Worm (Caenorhabditis elegans) whole organism, early embryonic: ENCODE measurements around the gene K07E3.2.

Experiments
- B0310.2 ChIP-seq: sonication (generic microtip); optimal IDR thresholded peaks from 2 replicates; lab custom pipeline; 2016; ENCODE audit warnings: mild to moderate bottlenecking, missing genetic modification characterization, missing compliant biosample characterization
- aly-1 ChIP-seq: sonication (generic microtip); optimal IDR thresholded peaks from 2 replicates; lab custom pipeline; 2016; ENCODE audit warnings: missing genetic modification characterization, missing compliant biosample characterization
- ama-1 ChIP-seq: fragments of 150-350 bp; optimal IDR thresholded peaks from 2 replicates; lab custom pipeline; 2014
- ceh-13 ChIP-seq: fragments of 200-800 bp; sonication (Bioruptor generic); optimal IDR thresholded peaks from 2 replicates; lab custom pipeline; 2018; ENCODE audit warnings: mild to moderate bottlenecking, missing genetic modification characterization, missing compliant biosample characterization
- ets-7 ChIP-seq: sonication (generic microtip); optimal IDR thresholded peaks from 2 replicates; lab custom pipeline; 2016; ENCODE audit warnings: missing genotype, missing genetic modification characterization, missing compliant biosample characterization
- flt-1 ChIP-seq: fragments of 200-800 bp; sonication (Bioruptor generic); IDR thresholded peaks from 2 replicates; pipeline ENCODE4 v1.3.6; 2022; ENCODE audit warnings: missing genetic modification characterization, missing compliant biosample characterization
- hmbx-1 ChIP-seq: sonication (generic microtip); optimal IDR thresholded peaks from 2 replicates; lab custom pipeline; 2016; ENCODE audit warnings: mild to moderate bottlenecking, missing genetic modification characterization, missing compliant biosample characterization
- hnd-1 ChIP-seq: sonication (generic microtip); optimal IDR thresholded peaks from 2 replicates; lab custom pipeline; 2016; ENCODE audit warnings: missing genetic modification characterization, missing compliant biosample characterization
- sea-1 ChIP-seq: fragments of 200-800 bp; sonication (Bioruptor generic); conservative IDR thresholded peaks from 2 replicates; pipeline ENCODE4 v1.3.6; 2022; ENCODE audit warnings: missing genetic modification characterization, missing compliant biosample characterization
- tbx-11 ChIP-seq: fragments of 200-800 bp; sonication (Bioruptor generic); IDR thresholded peaks from 2 replicates; pipeline ENCODE4 v1.3.6; 2022; ENCODE audit warnings: missing genetic modification characterization, missing compliant biosample characterization
- tbx-37 ChIP-seq: fragments of 200-800 bp; sonication (Bioruptor generic); conservative IDR thresholded peaks from 2 replicates; pipeline ENCODE4 v1.3.6; 2022; ENCODE audit warnings: missing genetic modification reagents, missing genetic modification characterization, missing compliant biosample characterization

ce11 chrX:8078899-8079298 is 25.2 kb upstream of the K07E3.2 start:
- TF ChIP-seq ets-7 (tag; lab: Kevin White, UChicago): no peak
- TF ChIP-seq tbx-37 (GFP tag; lab: Robert Waterston, UW): no peak
- TF ChIP-seq hmbx-1 (tag; lab: Kevin White, UChicago): no peak
- no peak for TF ChIP-seq ama-1
- no peak for TF ChIP-seq hnd-1 (tag; lab: Kevin White, UChicago)
- no peak for TF ChIP-seq flt-1 (GFP tag; lab: Robert Waterston, UW)
- TF ChIP-seq sea-1: no peak
- no peak for TF ChIP-seq aly-1
- TF ChIP-seq B0310.2: no peak
- no peak for TF ChIP-seq ceh-13
- no peak for TF ChIP-seq tbx-11 (GFP tag; lab: Robert Waterston, UW)
